Fruit fly (Drosophila melanogaster) whole organism, wandering third instar larva: ENCODE measurements around the gene Rab21.
A peak's percentile ranks its signal among the peaks of the same experiment; 100 is the strongest.

Source experiments
- CG32264 ChIP-seq: fragments of 200-800 bp; sonication (Bioruptor generic); optimal IDR thresholded peaks from 2 replicates; lab custom pipeline; 2016; ENCODE audit warnings: missing biosample characterization, missing genetic modification characterization
- CG9705 ChIP-seq: fragments of 200-800 bp; sonication (Bioruptor generic); optimal IDR thresholded peaks from 2 replicates; lab custom pipeline; 2018; ENCODE audit warnings: missing biosample characterization, mild to moderate bottlenecking, missing genetic modification characterization
- CrebA ChIP-seq: fragments of 200-800 bp; sonication (Bioruptor generic); optimal IDR thresholded peaks from 2 replicates; lab custom pipeline; 2016; ENCODE audit warnings: missing biosample characterization, mild to moderate bottlenecking, missing genetic modification characterization, borderline replicate concordance
- Dfd ChIP-seq: fragments of >200 bp; optimal IDR thresholded peaks from 2 replicates; lab custom pipeline; 2017; ENCODE audit warnings: missing biosample characterization, missing genetic modification characterization
- Dif ChIP-seq: fragments of 200-275, 200-300 bp; sonication (Bioruptor generic); optimal IDR thresholded peaks from 2 replicates; lab custom pipeline; 2018; ENCODE audit warnings: missing biosample characterization, missing genetic modification characterization; ENCODE audit not compliant: partially characterized antibody
- GATAd ChIP-seq: sonication (Bioruptor generic); optimal IDR thresholded peaks from 2 replicates; lab custom pipeline; 2016; ENCODE audit warnings: missing biosample characterization, missing genetic modification characterization
- HLH106 ChIP-seq: fragments of 200-800 bp; optimal IDR thresholded peaks from 3 replicates; lab custom pipeline; 2019; ENCODE audit warnings: missing biosample characterization, mild to moderate bottlenecking, missing genetic modification characterization, moderate library complexity
- Hnf4 ChIP-seq: fragments of 200-800 bp; sonication (Bioruptor generic); optimal IDR thresholded peaks from 2 replicates; lab custom pipeline; 2016; ENCODE audit warnings: missing biosample characterization, mild to moderate bottlenecking, missing genetic modification characterization
- Hr83 ChIP-seq: fragments of 200-300 bp; sonication (Bioruptor generic); optimal IDR thresholded peaks from 2 replicates; lab custom pipeline; 2016; ENCODE audit warnings: missing biosample characterization, mild to moderate bottlenecking, missing genetic modification characterization, moderate library complexity; ENCODE audit not compliant: poor library complexity, severe bottlenecking
- Jra ChIP-seq: sonication (Bioruptor generic); optimal IDR thresholded peaks from 2 replicates; lab custom pipeline; 2016; ENCODE audit warnings: missing biosample characterization, missing genetic modification characterization
- Mio ChIP-seq: sonication (Bioruptor generic); optimal IDR thresholded peaks from 2 replicates; lab custom pipeline; 2016; ENCODE audit warnings: missing biosample characterization, missing genetic modification characterization
- Myc ChIP-seq: fragments of >200 bp; optimal IDR thresholded peaks from 2 replicates; lab custom pipeline; 2017
- Rel ChIP-seq, 2 experiments: fragments of 200-800 bp; sonication (Bioruptor generic) in 1 of 2; optimal IDR thresholded peaks; 2 replicates in 1 of 2; 3 replicates in 1 of 2; lab custom pipeline; 2016 to 2019; ENCODE audit warnings: mild to moderate bottlenecking in 2 of 2, missing biosample characterization in 2 of 2, missing genetic modification characterization in 2 of 2, moderate library complexity in 1 of 2
- Sp1 ChIP-seq: fragments of 200-800 bp; sonication (Bioruptor generic); optimal IDR thresholded peaks from 3 replicates; lab custom pipeline; 2019; ENCODE audit warnings: missing biosample characterization, mild to moderate bottlenecking, missing genetic modification characterization, moderate library complexity
- Vsx2 ChIP-seq: fragments of 200-300, 225-300 bp; sonication (Bioruptor generic); optimal IDR thresholded peaks from 2 replicates; lab custom pipeline; 2018; ENCODE audit warnings: missing biosample characterization, missing genetic modification characterization; ENCODE audit not compliant: partially characterized antibody
- br ChIP-seq: fragments of 200-800 bp; sonication (Bioruptor generic); optimal IDR thresholded peaks from 2 replicates; lab custom pipeline; 2016; ENCODE audit warnings: missing biosample characterization, missing genetic modification characterization
- brk ChIP-seq: fragments of 200-800 bp; sonication (Bioruptor generic); optimal IDR thresholded peaks from 2 replicates; lab custom pipeline; 2016; ENCODE audit warnings: missing biosample characterization, mild to moderate bottlenecking, missing genetic modification characterization
- dl ChIP-seq, 2 experiments: fragments of 175-275, 200-275 bp in 1 of 2; fragments of 200-275 bp in 1 of 2; sonication (Bioruptor generic); optimal IDR thresholded peaks; lab custom pipeline; 2018; ENCODE audit warnings: mild to moderate bottlenecking in 2 of 2, missing biosample characterization in 2 of 2, missing genetic modification characterization in 2 of 2, moderate library complexity in 2 of 2; ENCODE audit not compliant: partially characterized antibody in 2 of 2, insufficient read depth in 1 of 2
- dmrt93B ChIP-seq: fragments of 200-800 bp; sonication (Bioruptor generic); optimal IDR thresholded peaks from 2 replicates; lab custom pipeline; 2018; ENCODE audit warnings: missing biosample characterization, mild to moderate bottlenecking, missing genetic modification characterization
- dsf ChIP-seq: sonication (Bioruptor generic); optimal IDR thresholded peaks from 2 replicates; lab custom pipeline; 2016; ENCODE audit warnings: missing biosample characterization, missing genetic modification characterization, borderline replicate concordance
- ey ChIP-seq: fragments of 200-800 bp; sonication (Bioruptor generic); optimal IDR thresholded peaks from 2 replicates; lab custom pipeline; 2016; ENCODE audit warnings: missing biosample characterization, missing genetic modification characterization
- foxo ChIP-seq, 2 experiments: fragments of 200-800 bp; sonication (Bioruptor generic); optimal IDR thresholded peaks; 2 replicates in 1 of 2; 3 replicates in 1 of 2; lab custom pipeline; 2016 to 2017; ENCODE audit warnings: missing biosample characterization in 2 of 2, missing genetic modification characterization in 2 of 2
- fru ChIP-seq: fragments of 200-800 bp; sonication (Bioruptor generic); optimal IDR thresholded peaks from 3 replicates; lab custom pipeline; 2016; ENCODE audit warnings: missing biosample characterization, mild to moderate bottlenecking, missing genetic modification characterization
- h ChIP-seq: fragments of 200-800 bp; sonication (Bioruptor generic); optimal IDR thresholded peaks from 3 replicates; lab custom pipeline; 2016; ENCODE audit warnings: missing biosample characterization, mild to moderate bottlenecking, missing genetic modification characterization
- jim ChIP-seq: fragments of 175-275, 200-325 bp; sonication (Bioruptor generic); optimal IDR thresholded peaks from 2 replicates; lab custom pipeline; 2016; ENCODE audit warnings: missing biosample characterization, mild to moderate bottlenecking, missing genetic modification characterization
- lola ChIP-seq: fragments of >200 bp; optimal IDR thresholded peaks from 2 replicates; lab custom pipeline; 2017; ENCODE audit warnings: missing biosample characterization, missing genetic modification characterization
- pan ChIP-seq: fragments of >200 bp; optimal IDR thresholded peaks from 2 replicates; lab custom pipeline; 2017
- psq ChIP-seq: fragments of 200-800 bp; sonication (Bioruptor generic); optimal IDR thresholded peaks from 3 replicates; lab custom pipeline; 2017; ENCODE audit warnings: missing biosample characterization, mild to moderate bottlenecking, missing genetic modification characterization, moderate library complexity
- rgr ChIP-seq: fragments of 200-800 bp; sonication (Bioruptor generic); optimal IDR thresholded peaks from 3 replicates; lab custom pipeline; 2016; ENCODE audit warnings: missing biosample characterization, mild to moderate bottlenecking, missing genetic modification characterization
- sage ChIP-seq: fragments of 200-800 bp; sonication (Bioruptor generic); optimal IDR thresholded peaks from 2 replicates; lab custom pipeline; 2016; ENCODE audit warnings: missing biosample characterization, mild to moderate bottlenecking, missing genetic modification characterization
- sv ChIP-seq: fragments of 200-800 bp; sonication (Bioruptor generic); optimal IDR thresholded peaks from 3 replicates; lab custom pipeline; 2016; ENCODE audit warnings: missing biosample characterization, missing genetic modification characterization
- tai ChIP-seq: sonication (Bioruptor generic); optimal IDR thresholded peaks from 2 replicates; lab custom pipeline; 2016; ENCODE audit warnings: missing biosample characterization, missing genetic modification characterization
- woc ChIP-seq: sonication (Bioruptor generic); optimal IDR thresholded peaks from 2 replicates; lab custom pipeline; 2016; ENCODE audit warnings: missing biosample characterization, mild to moderate bottlenecking, missing genetic modification characterization

The Rab21 gene

DNA sequence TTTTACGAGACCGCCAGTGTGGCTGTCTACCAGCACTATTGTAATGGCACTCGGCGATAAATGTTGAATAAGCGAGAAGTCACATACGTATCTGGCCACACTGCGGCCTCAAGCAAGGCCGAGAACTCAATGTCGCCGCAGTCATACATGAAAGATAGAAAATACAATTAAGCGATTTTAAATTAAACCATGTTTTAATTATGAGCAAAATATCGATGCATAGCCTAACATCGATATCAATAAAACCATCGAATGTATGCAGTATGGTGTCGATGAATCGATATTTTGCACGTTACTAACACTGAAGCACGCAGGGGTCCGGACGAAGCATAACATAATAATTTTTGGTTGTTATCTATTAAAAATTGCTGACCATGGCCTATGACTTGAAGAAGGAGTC, at the start of gene Rab21, which contains the start of gene Coa7:
Gene Rab21, minus strand, starts transcription at position 202 of the 400 bp plus-strand sequence.
Gene Coa7, plus strand, starts transcription at position 288 of the 400 bp plus-strand sequence.
- TF ChIP-seq fru: peak; percentile 12
- no peak for TF ChIP-seq brk (GFP tag; lab: Kevin White, UChicago)
- TF ChIP-seq pan (lab: Kevin White, UChicago): no peak
- TF ChIP-seq GATAd: peak; percentile 13
- TF ChIP-seq Dfd (GFP tag; lab: Kevin White, UChicago): no peak
- TF ChIP-seq Hnf4 (GFP tag; lab: Kevin White, UChicago): peak; percentile 63
- TF ChIP-seq psq (GFP tag; lab: Kevin White, UChicago): peak; percentile 22
- peak; percentile 53 for TF ChIP-seq tai (GFP tag; lab: Kevin White, UChicago)
- peak; percentile 14 for TF ChIP-seq Myc (lab: Kevin White, UChicago)
- TF ChIP-seq h (GFP tag; lab: Kevin White, UChicago): peak; percentile 53
- TF ChIP-seq foxo (GFP tag; optimal IDR thresholded peaks at IDR 0.05; lab: Kevin White, UChicago): peak in 1 of 2 experiments; percentile 10
- peak; percentile 42 for TF ChIP-seq Jra (GFP tag; lab: Kevin White, UChicago)
- peak; percentile 3 for TF ChIP-seq rgr (GFP tag; lab: Kevin White, UChicago)
- TF ChIP-seq Rel (GFP tag; optimal IDR thresholded peaks at IDR 0.05; lab: Kevin White, UChicago): no peak
- TF ChIP-seq Rel (tag; optimal IDR thresholded peaks at IDR 0.05; lab: Kevin White, UChicago): peak; percentile 20

DNA sequence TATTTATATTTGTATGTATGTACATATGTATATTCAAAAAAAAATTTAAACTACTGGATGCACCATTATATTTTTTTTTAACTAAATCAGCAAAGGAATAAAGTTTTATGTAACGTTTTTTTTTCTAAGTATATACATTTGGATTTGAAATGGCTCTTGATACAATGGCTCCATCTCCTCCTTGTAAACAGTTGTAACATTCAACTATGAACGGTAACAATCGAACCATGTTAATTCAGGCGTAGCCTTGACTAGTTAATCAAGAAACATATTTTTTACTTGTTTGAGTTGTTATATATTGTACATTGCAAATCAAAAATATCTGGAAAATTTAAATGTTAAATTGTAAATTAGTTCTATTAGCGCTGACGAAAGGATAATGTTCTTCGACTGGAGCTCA, 22.6 kb upstream of the Rab21 start, which contains the start of gene CG12061:
Gene CG12061, plus strand, starts transcription at position 301 of the 400 bp plus-strand sequence.
- TF ChIP-seq Mio (GFP tag; lab: Kevin White, UChicago): no peak
- TF ChIP-seq brk (GFP tag; lab: Kevin White, UChicago): no peak
- no peak for TF ChIP-seq psq (GFP tag; lab: Kevin White, UChicago)
- TF ChIP-seq Hnf4 (GFP tag; lab: Kevin White, UChicago): no peak
- TF ChIP-seq Hr83 (GFP tag; lab: Kevin White, UChicago): no peak
- no peak for TF ChIP-seq dmrt93B (GFP tag; lab: Kevin White, UChicago)
- TF ChIP-seq Sp1 (GFP tag; lab: Kevin White, UChicago): no peak
- no peak for TF ChIP-seq ey (GFP tag; lab: Kevin White, UChicago)
- no peak for TF ChIP-seq Vsx2 (GFP tag; lab: Kevin White, UChicago)
- TF ChIP-seq CG32264 (GFP tag; lab: Kevin White, UChicago): no peak
- no peak for TF ChIP-seq CrebA (GFP tag; lab: Kevin White, UChicago)
- TF ChIP-seq rgr (GFP tag; lab: Kevin White, UChicago): no peak
- no peak for TF ChIP-seq br (GFP tag; lab: Kevin White, UChicago)
- TF ChIP-seq pan (lab: Kevin White, UChicago): no peak
- TF ChIP-seq HLH106 (tag; lab: Kevin White, UChicago): no peak

DNA sequence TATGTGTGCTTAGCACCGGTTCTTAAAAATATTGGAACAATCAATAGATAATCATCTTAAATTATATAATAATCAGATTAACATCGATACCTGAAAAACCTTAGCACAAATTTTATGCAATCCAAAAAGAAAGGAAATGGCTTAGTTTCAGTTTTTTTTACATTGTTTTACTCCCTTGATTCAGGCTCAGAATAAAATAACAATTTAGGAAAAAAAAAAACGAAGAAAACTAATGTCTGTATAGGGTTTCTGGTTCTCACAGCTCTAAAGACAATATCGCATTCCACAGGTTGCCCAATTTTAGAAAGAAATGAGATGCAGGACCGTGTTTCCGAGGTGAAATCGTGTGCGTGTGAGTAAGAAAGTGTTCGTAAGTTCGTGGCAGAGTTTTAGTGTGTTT, 9.4 kb upstream of the Rab21 start, which contains the start of gene zyd:
Gene zyd, plus strand, starts transcription at position 301 of the 400 bp plus-strand sequence.
- TF ChIP-seq jim (GFP tag; lab: Kevin White, UChicago) (no peak), psq (GFP tag; lab: Kevin White, UChicago) (no peak), Sp1 (GFP tag; lab: Kevin White, UChicago) (no peak), lola (GFP tag; lab: Kevin White, UChicago) (no peak), woc (GFP tag; lab: Kevin White, UChicago) (no peak), sv (GFP tag; lab: Kevin White, UChicago) (no peak), CG9705 (GFP tag; lab: Kevin White, UChicago) (no peak), Dif (GFP tag; lab: Kevin White, UChicago) (no peak), sage (GFP tag; lab: Kevin White, UChicago) (no peak), Hnf4 (GFP tag; lab: Kevin White, UChicago) (no peak), Dfd (GFP tag; lab: Kevin White, UChicago) (no peak), dsf (no peak), dl (GFP tag; optimal IDR thresholded peaks at IDR 0.05; lab: Kevin White, UChicago; ENCODE audit: insufficient read depth in 1 of 2, partially characterized antibody in 2 of 2) (no peak)
